Fruit fly (Drosophila melanogaster): ENCODE results near the gene wntD.

wntD gene

dm6 chr3R:13261706-13262105 is 31.3 kb downstream of the wntD start:
- TF ChIP-seq gcm (GFP tag; optimal IDR thresholded peaks at IDR 0.05) (no peak), pros (GFP tag; optimal IDR thresholded peaks at IDR 0.05) (peak; percentile 25), B-H1 (GFP tag; IDR thresholded peaks at IDR 0.05) (no peak), CG6175 (GFP tag; IDR thresholded peaks at IDR 0.05) (peak; percentile 59; the same call in 1 of the 3 replicates), chif (GFP tag; optimal IDR thresholded peaks at IDR 0.05) (no peak), row (GFP tag; IDR thresholded peaks at IDR 0.05) (no peak), CG10209 (GFP tag; optimal IDR thresholded peaks at IDR 0.05) (no peak), CG11247 (GFP tag; IDR thresholded peaks at IDR 0.05) (0 out of 2 replicates have a peak, but pooled peaks have one; percentile 22), CG11560 (tag; IDR thresholded peaks at IDR 0.05) (no peak), ind (GFP tag; optimal IDR thresholded peaks at IDR 0.05) (no peak), HmgD (GFP tag; optimal IDR thresholded peaks at IDR 0.05) (no peak), CG11085 (GFP tag; IDR thresholded peaks at IDR 0.05) (no peak), CG9932 (GFP tag; IDR thresholded peaks at IDR 0.05) (0 out of 2 replicates have a peak, but pooled peaks have one; percentile 18), Med (GFP tag) (peak; percentile 1), CG4854 (GFP tag; optimal IDR thresholded peaks at IDR 0.05) (no peak), lov (optimal IDR thresholded peaks at IDR 0.05) (no peak), lov (GFP tag; IDR thresholded peaks at IDR 0.05) (0 out of 3 replicates have a peak, but pooled peaks have one; percentile 21), sug (tag; optimal IDR thresholded peaks at IDR 0.05) (peak; percentile 25), grau (tag; optimal IDR thresholded peaks at IDR 0.05) (no peak), grn (GFP tag; optimal IDR thresholded peaks at IDR 0.05) (peak; percentile 72), lab (GFP tag; optimal IDR thresholded peaks at IDR 0.05) (peak; percentile 50), sob (GFP tag; IDR thresholded peaks at IDR 0.05) (no peak), NFAT (GFP tag; IDR thresholded peaks at IDR 0.05) (peak; percentile 27; the same call in 1 of the 2 replicates), CG12769 (tag; optimal IDR thresholded peaks at IDR 0.05) (no peak), ase (GFP tag; IDR thresholded peaks at IDR 0.05) (no peak), CG17186 (GFP tag; optimal IDR thresholded peaks at IDR 0.05) (no peak)

- TF ChIP-seq CG15601 (tag; optimal IDR thresholded peaks at IDR 0.05) (no peak), Oli (tag; optimal IDR thresholded peaks at IDR 0.05) (no peak), Tbp (GFP tag; optimal IDR thresholded peaks at IDR 0.05) (no peak), p53 (GFP tag; optimal IDR thresholded peaks at IDR 0.05) (no peak), CG6791 (GFP tag; IDR thresholded peaks at IDR 0.05; ENCODE audit: partially characterized antibody) (peak; percentile 67), Hr78 (GFP tag; optimal IDR thresholded peaks at IDR 0.05) (no peak), CG1832 (GFP tag; optimal IDR thresholded peaks at IDR 0.05) (no peak), HmgZ (tag; optimal IDR thresholded peaks at IDR 0.05) (peak; percentile 4), Lim3 (GFP tag; IDR thresholded peaks at IDR 0.05) (no peak), CkIIα-i1 (GFP tag; IDR thresholded peaks at IDR 0.05) (no peak), CG32772 (GFP tag; IDR thresholded peaks at IDR 0.05) (no peak), pros (GFP tag; optimal IDR thresholded peaks at IDR 0.05) (no peak), CG5245 (GFP tag; optimal IDR thresholded peaks at IDR 0.05) (no peak), fu2 (GFP tag; optimal IDR thresholded peaks at IDR 0.05) (no peak), btn (GFP tag; optimal IDR thresholded peaks at IDR 0.05) (no peak), kay (GFP tag; optimal IDR thresholded peaks at IDR 0.05) (no peak), lab (GFP tag; optimal IDR thresholded peaks at IDR 0.05) (peak; percentile 44), Dad (GFP tag; optimal IDR thresholded peaks at IDR 0.05) (peak; percentile 4), wor (GFP tag; IDR thresholded peaks at IDR 0.05) (no peak), bbx (GFP tag; IDR thresholded peaks at IDR 0.05; ENCODE audit: partially characterized antibody) (peak; percentile 56; the same call in 1 of the 2 replicates), gfzf (GFP tag; optimal IDR thresholded peaks at IDR 0.05) (no peak), lov (optimal IDR thresholded peaks at IDR 0.05) (no peak), lov (GFP tag; IDR thresholded peaks at IDR 0.05) (0 out of 3 replicates have a peak, but pooled peaks have one; percentile 4), kni (GFP tag; optimal IDR thresholded peaks at IDR 0.05) (peak; percentile 37), Mes4 (GFP tag; optimal IDR thresholded peaks at IDR 0.05) (no peak), org-1 (GFP tag; optimal IDR thresholded peaks at IDR 0.05) (no peak), zf30C (GFP tag; optimal IDR thresholded peaks at IDR 0.05) (no peak), Lhr (GFP tag; optimal IDR thresholded peaks at IDR 0.05) (no peak), Myb (GFP tag; optimal IDR thresholded peaks at IDR 0.05) (no peak)
Observed at dm6 chr3R:13260114-13260673, 32.8 kb downstream of the wntD start, which contains the start of gene CG11686. CG11686 (plus strand) TSS chr3R:13260356.
